Fruit fly (Drosophila melanogaster): ENCODE measurements around the gene Vps15.

DNA sequence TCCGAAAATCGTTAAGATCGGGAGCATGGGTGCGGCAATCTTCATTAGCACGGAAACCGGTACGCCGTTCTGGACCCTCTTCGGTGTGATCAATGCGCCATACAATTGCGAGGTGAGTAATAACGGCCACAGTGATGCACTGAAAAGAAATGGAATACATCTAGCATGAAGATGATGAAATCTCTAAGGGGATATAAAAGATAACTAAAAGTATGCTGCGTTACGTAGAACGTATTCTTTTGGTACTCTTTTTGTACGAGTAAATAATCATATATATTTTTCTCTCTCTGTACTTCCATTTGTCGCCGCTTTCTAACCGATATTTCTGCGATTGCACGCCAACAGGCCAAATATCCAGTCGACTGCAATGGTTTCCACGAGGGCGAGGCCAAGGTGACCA is 5.2 kb upstream of the Vps15 start:
- TF ChIP-seq CTCF (optimal IDR thresholded peaks at IDR 0.05) (no peak), CG8478 (optimal IDR thresholded peaks at IDR 0.05) (no peak)
